Fruit fly (Drosophila melanogaster): ENCODE results near the gene lectin-37Db.

Gene lectin-37Db

DNA sequence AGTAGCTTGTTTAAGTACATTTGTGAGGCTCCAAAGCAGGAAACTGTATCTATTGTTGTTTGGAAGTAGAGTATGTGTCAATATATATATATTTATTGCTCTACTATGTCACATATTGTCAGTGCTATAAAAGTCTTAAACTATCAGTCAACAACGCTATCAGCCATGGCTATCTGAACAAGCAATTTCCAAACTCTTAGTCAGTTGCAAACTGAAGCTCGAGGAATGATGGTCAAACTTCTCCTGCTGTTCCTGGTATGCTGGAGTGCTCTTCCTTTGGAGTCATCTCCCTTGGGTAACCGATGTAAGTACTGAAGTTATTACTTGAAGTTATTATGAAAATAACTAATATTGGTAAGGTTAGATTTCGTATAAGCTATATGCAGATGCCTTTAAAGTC, at the start of gene lectin-37Db:
Gene lectin-37Db, plus strand, starts transcription at position 204 of the 400 bp plus-strand sequence.
- TF ChIP-seq Dll (optimal IDR thresholded peaks at IDR 0.05) (no peak), EcR (GFP tag; optimal IDR thresholded peaks at IDR 0.05) (no peak), CG8478 (optimal IDR thresholded peaks at IDR 0.05) (no peak), psq (optimal IDR thresholded peaks at IDR 0.05) (no peak), usp (GFP tag; optimal IDR thresholded peaks at IDR 0.05) (no peak), pan (optimal IDR thresholded peaks at IDR 0.05) (no peak)

DNA sequence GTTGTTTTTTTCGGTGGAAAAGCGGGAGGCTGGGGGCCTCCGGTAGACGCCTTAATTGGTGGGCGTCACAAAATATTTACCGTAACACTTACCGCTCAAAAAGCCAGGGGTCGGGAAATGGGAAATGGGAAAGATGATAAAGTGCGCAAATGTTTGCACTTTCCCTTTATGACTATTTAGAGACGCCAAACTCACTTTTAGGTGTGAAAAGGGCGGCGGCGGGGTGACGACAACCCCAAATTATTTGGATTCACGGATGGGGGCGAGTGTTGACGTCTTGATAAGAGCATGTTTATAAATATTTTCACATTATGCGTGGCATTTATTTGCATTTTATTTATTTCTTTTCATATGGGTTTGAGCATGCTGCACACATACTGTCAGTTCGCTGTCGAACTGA, 48.8 kb upstream of the lectin-37Db start, which contains the start of gene CG17349:
Gene CG17349, plus strand, starts transcription at position 400 of the 400 bp plus-strand sequence.
- TF ChIP-seq Dll (optimal IDR thresholded peaks at IDR 0.05) (no peak), EcR (GFP tag; optimal IDR thresholded peaks at IDR 0.05) (no peak), CG8478 (optimal IDR thresholded peaks at IDR 0.05) (no peak), usp (GFP tag; optimal IDR thresholded peaks at IDR 0.05) (no peak), pan (optimal IDR thresholded peaks at IDR 0.05) (no peak), psq (optimal IDR thresholded peaks at IDR 0.05) (no peak)

DNA sequence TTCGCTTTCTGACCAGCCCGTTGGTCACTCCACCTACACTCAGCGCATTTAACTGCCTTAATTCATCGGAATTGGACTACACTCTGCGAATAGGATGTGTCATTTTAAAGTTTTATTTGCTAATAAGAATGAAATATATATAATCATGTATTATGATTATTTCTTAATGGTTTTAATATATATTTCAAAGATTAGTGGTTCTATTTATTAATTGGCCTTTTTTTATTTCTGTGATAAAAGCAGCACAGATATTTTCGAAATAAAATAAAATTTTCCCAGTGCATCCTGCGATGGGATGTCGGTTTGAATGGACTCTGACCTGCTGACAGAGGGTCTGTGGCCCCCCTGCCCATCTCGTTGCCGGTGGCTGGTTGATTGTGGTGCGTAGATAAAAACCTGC, 45.1 kb upstream of the lectin-37Db start:
- TF ChIP-seq Dll (optimal IDR thresholded peaks at IDR 0.05) (no peak), pan (optimal IDR thresholded peaks at IDR 0.05) (no peak), usp (GFP tag; optimal IDR thresholded peaks at IDR 0.05) (no peak), CG8478 (optimal IDR thresholded peaks at IDR 0.05) (no peak), psq (optimal IDR thresholded peaks at IDR 0.05) (no peak), EcR (GFP tag; optimal IDR thresholded peaks at IDR 0.05) (no peak)

- no peak for TF ChIP-seq CG8478 (optimal IDR thresholded peaks at IDR 0.05)
- TF ChIP-seq psq (optimal IDR thresholded peaks at IDR 0.05) = no peak
- no peak for TF ChIP-seq pan (optimal IDR thresholded peaks at IDR 0.05)
- no peak for TF ChIP-seq EcR (GFP tag; optimal IDR thresholded peaks at IDR 0.05)
- no peak for TF ChIP-seq Dll (optimal IDR thresholded peaks at IDR 0.05)
- no peak for TF ChIP-seq usp (GFP tag; optimal IDR thresholded peaks at IDR 0.05)
Observed at dm6 chr2L:19376145-19376544, 42.7 kb upstream of the lectin-37Db start.

- no peak for TF ChIP-seq pan (optimal IDR thresholded peaks at IDR 0.05)
- TF ChIP-seq psq (optimal IDR thresholded peaks at IDR 0.05) = no peak
- no peak for TF ChIP-seq Dll (optimal IDR thresholded peaks at IDR 0.05)
- no peak for TF ChIP-seq EcR (GFP tag; optimal IDR thresholded peaks at IDR 0.05)
- TF ChIP-seq usp (GFP tag; optimal IDR thresholded peaks at IDR 0.05) = no peak
- TF ChIP-seq CG8478 (optimal IDR thresholded peaks at IDR 0.05) = no peak
Observed at dm6 chr2L:19377129-19378083, 41.5 kb upstream of the lectin-37Db start.

DNA sequence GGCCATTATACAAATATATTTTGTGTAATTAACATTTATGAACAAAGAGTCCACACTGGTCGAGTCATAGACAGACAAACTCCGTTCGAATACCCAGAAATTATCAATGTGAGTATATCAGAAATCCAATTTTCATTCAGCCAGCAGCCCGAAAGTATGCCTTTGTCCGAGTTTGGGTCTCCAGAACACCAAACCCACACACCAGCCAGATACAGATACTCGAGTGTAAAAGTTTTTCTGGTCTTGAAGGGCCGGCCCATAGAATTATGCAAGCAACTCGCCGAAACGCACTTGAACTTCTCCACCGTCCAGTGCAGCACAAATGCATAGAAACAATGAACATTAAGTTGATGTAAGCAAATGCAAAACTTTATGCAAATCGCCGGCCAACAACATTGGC, 40.3 kb upstream of the lectin-37Db start:
- TF ChIP-seq pan (optimal IDR thresholded peaks at IDR 0.05) (no peak), CG8478 (optimal IDR thresholded peaks at IDR 0.05) (no peak), Dll (optimal IDR thresholded peaks at IDR 0.05) (no peak), psq (optimal IDR thresholded peaks at IDR 0.05) (no peak), EcR (GFP tag; optimal IDR thresholded peaks at IDR 0.05) (no peak), usp (GFP tag; optimal IDR thresholded peaks at IDR 0.05) (no peak)

DNA sequence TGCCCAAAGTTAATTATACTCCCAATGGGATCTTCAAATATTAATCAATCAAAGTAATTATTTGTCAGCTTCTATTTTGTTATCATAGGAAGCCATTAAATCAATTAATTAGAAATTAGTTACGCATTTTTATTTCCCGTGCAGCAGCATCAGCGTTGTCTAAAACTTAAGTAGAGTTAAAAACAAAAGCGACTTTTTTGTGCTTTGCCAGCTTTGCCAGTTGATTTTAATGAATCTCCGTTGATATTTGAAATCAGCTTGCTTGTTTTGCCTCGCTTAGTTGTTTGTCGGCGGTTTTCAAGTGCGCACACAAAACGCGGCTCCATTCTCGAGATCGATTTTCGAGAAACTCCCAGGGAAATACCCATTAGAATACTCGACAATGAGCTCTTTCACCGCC, 38.2 kb upstream of the lectin-37Db start, which contains the start of gene CG17350:
Gene CG17350, plus strand, starts transcription at position 301 of the 400 bp plus-strand sequence.
- TF ChIP-seq usp (GFP tag; optimal IDR thresholded peaks at IDR 0.05) (no peak), psq (optimal IDR thresholded peaks at IDR 0.05) (no peak), EcR (GFP tag; optimal IDR thresholded peaks at IDR 0.05) (no peak), Dll (optimal IDR thresholded peaks at IDR 0.05) (no peak), CG8478 (optimal IDR thresholded peaks at IDR 0.05) (no peak), pan (optimal IDR thresholded peaks at IDR 0.05) (no peak)

DNA sequence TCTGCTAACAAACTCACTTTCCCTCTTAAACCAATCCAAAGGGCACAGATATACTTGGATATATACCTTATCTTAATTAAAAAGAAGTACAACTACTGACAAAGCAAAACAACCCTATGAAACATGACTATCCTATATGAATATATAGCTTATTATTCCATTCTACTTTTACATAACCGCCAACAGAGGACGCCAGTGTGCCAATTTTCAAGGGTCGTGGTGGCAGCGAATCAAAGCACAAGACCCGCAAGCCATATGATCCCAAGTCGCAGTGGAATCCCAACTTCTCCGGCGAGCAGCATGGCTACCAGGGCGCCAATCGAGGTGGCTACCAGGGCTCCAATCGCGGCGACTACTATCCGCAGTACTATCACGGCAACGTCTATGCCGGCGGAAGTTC, 36.5 kb upstream of the lectin-37Db start:
- TF ChIP-seq Dll (optimal IDR thresholded peaks at IDR 0.05) = no peak
- no peak for TF ChIP-seq CG8478 (optimal IDR thresholded peaks at IDR 0.05)
- TF ChIP-seq EcR (GFP tag; optimal IDR thresholded peaks at IDR 0.05) = no peak
- TF ChIP-seq usp (GFP tag; optimal IDR thresholded peaks at IDR 0.05) = no peak
- TF ChIP-seq pan (optimal IDR thresholded peaks at IDR 0.05) = no peak
- TF ChIP-seq psq (optimal IDR thresholded peaks at IDR 0.05) = no peak

- TF ChIP-seq CG8478 (optimal IDR thresholded peaks at IDR 0.05) (no peak), Dll (optimal IDR thresholded peaks at IDR 0.05) (no peak), pan (optimal IDR thresholded peaks at IDR 0.05) (no peak), EcR (GFP tag; optimal IDR thresholded peaks at IDR 0.05) (no peak)
Observed at dm6 chr2L:19386106-19386715, 32.7 kb upstream of the lectin-37Db start, which contains the start of gene fon. fon (minus strand) TSS chr2L:19386205.

DNA sequence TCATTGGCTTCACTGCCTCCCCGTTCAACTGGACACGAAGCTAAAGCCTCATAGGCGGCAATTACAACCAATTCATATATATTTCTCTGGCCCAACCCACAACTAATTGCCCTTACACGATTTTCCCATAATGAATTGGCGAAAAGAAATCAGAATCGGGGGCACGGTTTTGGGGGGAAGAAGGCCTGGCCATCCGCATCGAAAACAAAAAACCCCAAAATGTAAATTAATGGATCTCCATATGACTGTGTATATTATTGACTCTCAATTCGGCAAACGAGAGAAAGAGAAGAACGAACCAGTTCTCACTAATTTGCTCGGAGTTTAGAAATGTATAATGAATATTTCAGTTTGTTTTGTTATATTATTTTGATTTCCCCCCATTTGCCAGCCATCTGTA, 29.9 kb upstream of the lectin-37Db start:
- no peak for TF ChIP-seq Dll (optimal IDR thresholded peaks at IDR 0.05)
- TF ChIP-seq EcR (GFP tag; optimal IDR thresholded peaks at IDR 0.05) = no peak
- TF ChIP-seq psq (optimal IDR thresholded peaks at IDR 0.05) = no peak
- TF ChIP-seq pan (optimal IDR thresholded peaks at IDR 0.05) = no peak
- no peak for TF ChIP-seq usp (GFP tag; optimal IDR thresholded peaks at IDR 0.05)
- TF ChIP-seq CG8478 (optimal IDR thresholded peaks at IDR 0.05) = no peak

DNA sequence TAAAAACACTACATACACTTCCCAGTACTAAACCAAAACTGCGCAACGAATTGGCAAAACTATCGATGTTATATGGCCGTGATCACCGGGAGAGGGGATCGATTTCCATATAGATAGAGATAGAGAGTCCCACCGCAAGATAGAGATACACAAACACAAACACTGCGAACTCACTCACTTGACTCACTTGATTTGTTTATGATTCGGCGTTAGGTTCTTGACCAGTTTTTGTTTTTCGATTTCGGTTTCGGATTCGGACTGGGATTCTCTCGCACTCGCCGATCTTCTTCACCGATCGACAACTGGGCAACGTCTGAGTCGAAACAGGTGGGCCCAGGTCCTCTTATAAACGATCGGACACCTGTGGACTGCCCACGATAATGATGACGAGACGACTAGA, 29.1 kb upstream of the lectin-37Db start, which contains the start of gene CG17549:
Gene CG17549, minus strand, starts transcription at position 327 of the 400 bp plus-strand sequence.
- TF ChIP-seq EcR (GFP tag; optimal IDR thresholded peaks at IDR 0.05) (no peak), CG8478 (optimal IDR thresholded peaks at IDR 0.05) (no peak), psq (optimal IDR thresholded peaks at IDR 0.05) (no peak), Dll (optimal IDR thresholded peaks at IDR 0.05) (no peak), pan (optimal IDR thresholded peaks at IDR 0.05) (no peak), usp (GFP tag; optimal IDR thresholded peaks at IDR 0.05) (no peak)
